Worm (Caenorhabditis elegans) whole organism, L4 larva: Measurements from ENCODE around the gene cyp-34A1.

Experiments used
- D1046.2 ChIP-seq: fragments of 200-800 bp; sonication (Bioruptor generic); IDR thresholded peaks from 2 replicates; pipeline ENCODE4 v1.3.6; 2022; ENCODE audit warnings: missing genetic modification characterization, missing compliant biosample characterization
- aly-2 ChIP-seq: sonication (generic microtip); optimal IDR thresholded peaks from 2 replicates; lab custom pipeline; 2018; ENCODE audit warnings: missing biosample characterization, missing genetic modification characterization
- fkh-10 ChIP-seq: fragments of 150-350 bp; optimal IDR thresholded peaks from 2 replicates; lab custom pipeline; 2014; ENCODE audit warnings: missing biosample characterization, missing genetic modification reagents, missing genetic modification characterization
- hmg-1.1 ChIP-seq: fragments of 200-800 bp; sonication (Bioruptor generic); IDR thresholded peaks from 2 replicates; pipeline ENCODE4 v1.3.6; 2022; ENCODE audit warnings: missing genetic modification reagents, missing genetic modification characterization, missing compliant biosample characterization
- nhr-77 ChIP-seq: fragments of 150-350 bp; optimal IDR thresholded peaks from 2 replicates; lab custom pipeline; 2014; ENCODE audit warnings: missing biosample characterization, missing genetic modification characterization
- unc-130 ChIP-seq: sonication (generic microtip); optimal IDR thresholded peaks from 2 replicates; lab custom pipeline; 2016; ENCODE audit warnings: missing genetic modification reagents, missing genetic modification characterization, missing compliant biosample characterization
- unc-39 ChIP-seq: sonication (generic microtip); optimal IDR thresholded peaks from 2 replicates; lab custom pipeline; 2017; ENCODE audit warnings: missing biosample characterization, missing genetic modification characterization
- unc-62 ChIP-seq, 3 experiments: fragments of 150-350 bp in 1 of 3; sonication (generic microtip); optimal IDR thresholded peaks in 2 of 3; peaks in 1 of 3; 1 replicate in 1 of 3; 2 replicates in 2 of 3; lab custom pipeline; 2014 to 2017; ENCODE audit warnings: missing biosample characterization in 3 of 3, missing genetic modification characterization in 3 of 3, missing genetic modification reagents in 3 of 3, missing genotype in 1 of 3
- ztf-11 ChIP-seq: fragments of 150-350 bp; optimal IDR thresholded peaks from 2 replicates; lab custom pipeline; 2014; ENCODE audit warnings: missing biosample characterization, missing genetic modification characterization

DNA sequence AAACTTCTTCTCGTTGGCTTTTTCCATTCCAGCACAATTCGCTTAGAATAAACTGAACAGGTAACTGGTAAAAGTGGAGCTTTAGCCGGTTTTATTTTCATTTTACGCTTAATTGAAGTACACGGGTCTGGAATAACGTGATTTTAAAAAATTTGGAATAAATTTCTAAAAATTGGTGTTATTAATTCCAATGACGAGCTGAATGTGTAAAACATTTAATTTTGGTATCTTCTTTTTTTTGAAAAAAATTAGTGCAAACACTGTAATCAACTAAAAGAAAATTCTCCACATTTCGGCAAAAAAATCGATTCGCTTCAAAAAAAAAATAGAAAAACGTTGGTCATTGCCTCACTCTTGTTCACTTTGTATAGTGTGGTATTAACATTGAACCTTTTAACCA is 15.5 kb downstream of the cyp-34A1 start, which contains the start of gene T10H4.4:
- TF ChIP-seq unc-130 (GFP tag; lab: Kevin White, UChicago) (no peak), hmg-1.1 (no peak), fkh-10 (GFP tag; lab: Kevin White, UChicago) (no peak), nhr-77 (tag; lab: Kevin White, UChicago) (no peak), unc-39 (tag; lab: Kevin White, UChicago) (no peak), unc-62 (GFP tag; optimal IDR thresholded peaks at IDR 0.05 in 1 of 2; lab: Kevin White, UChicago) (no peak), unc-62 (tag; optimal IDR thresholded peaks at IDR 0.05; lab: Kevin White, UChicago) (no peak), D1046.2 (GFP tag; lab: Robert Waterston, UW) (no peak), aly-2 (tag; lab: Kevin White, UChicago) (no peak), ztf-11 (tag; lab: Kevin White, UChicago) (no peak)
